Worm (Caenorhabditis elegans): ENCODE measurements around the gene F54F7.6.

- TF ChIP-seq nhr-11 (tag; optimal IDR thresholded peaks at IDR 0.05) (no peak), nhr-67 (tag; optimal IDR thresholded peaks at IDR 0.05) (no peak), ztf-4 (tag; optimal IDR thresholded peaks at IDR 0.05) (no peak), ZK546.5 (tag; optimal IDR thresholded peaks at IDR 0.05) (no peak), nhr-77 (tag; optimal IDR thresholded peaks at IDR 0.05) (no peak), nfya-1 (tag; optimal IDR thresholded peaks at IDR 0.05; ENCODE audit: insufficient read depth) (no peak), daf-12 (tag; optimal IDR thresholded peaks at IDR 0.05) (no peak), eor-1 (tag; optimal IDR thresholded peaks at IDR 0.05) (no peak), fkh-10 (GFP tag; optimal IDR thresholded peaks at IDR 0.05) (no peak), unc-62 (GFP tag; optimal IDR thresholded peaks at IDR 0.05) (no peak)
These were observed 44.9 kb downstream of the F54F7.6 start, which contains the start of gene Y62H9A.15 for ce11 chrX:11910046-11910445.
